Worm (Caenorhabditis elegans) whole organism, L1 larva: ENCODE measurements around the gene T13H5.1.

Experiments
- C04F5.9 ChIP-seq: sonication (generic microtip); optimal IDR thresholded peaks from 2 replicates; lab custom pipeline; 2016; ENCODE audit warnings: missing genetic modification characterization, missing compliant biosample characterization
- C16A3.4 ChIP-seq: fragments of 150-350 bp; optimal IDR thresholded peaks from 2 replicates; lab custom pipeline; 2014; ENCODE audit warnings: missing biosample characterization, missing genetic modification characterization
- C34B4.2 ChIP-seq: sonication (generic microtip); optimal IDR thresholded peaks from 2 replicates; lab custom pipeline; 2017; ENCODE audit warnings: mild to moderate bottlenecking, missing genetic modification characterization, missing compliant biosample characterization
- Y116A8C.19 ChIP-seq: sonication (generic microtip); optimal IDR thresholded peaks from 2 replicates; lab custom pipeline; 2016; ENCODE audit warnings: missing compliant biosample characterization, missing genetic modification characterization, borderline replicate concordance
- aha-1 ChIP-seq: fragments of 150-350 bp; optimal IDR thresholded peaks from 2 replicates; lab custom pipeline; 2014; ENCODE audit warnings: missing biosample characterization, missing genetic modification characterization
- alr-1 ChIP-seq: fragments of 200-800 bp; sonication (Bioruptor generic); optimal IDR thresholded peaks from 2 replicates; lab custom pipeline; 2018; ENCODE audit warnings: borderline replicate concordance, mild to moderate bottlenecking, missing genetic modification characterization, missing compliant biosample characterization
- ama-1 ChIP-seq: fragments of 150-350 bp; optimal IDR thresholded peaks from 2 replicates; lab custom pipeline; 2014
- blmp-1 ChIP-seq: fragments of 150-350 bp; optimal IDR thresholded peaks from 2 replicates; lab custom pipeline; 2014; ENCODE audit warnings: missing biosample characterization, missing genetic modification characterization
- ceh-82 ChIP-seq, 3 experiments: fragments of 150-350 bp in 1 of 3; sonication (generic microtip) in 2 of 3; optimal IDR thresholded peaks; 2 replicates each; lab custom pipeline; 2014 to 2017; ENCODE audit warnings: missing biosample characterization in 3 of 3, missing genetic modification characterization in 3 of 3
- ceh-90 ChIP-seq: sonication (generic microtip); optimal IDR thresholded peaks from 2 replicates; lab custom pipeline; 2016; ENCODE audit warnings: missing genetic modification characterization, missing compliant biosample characterization
- ces-1 ChIP-seq: fragments of 150-350 bp; optimal IDR thresholded peaks from 2 replicates; lab custom pipeline; 2014; ENCODE audit warnings: missing biosample characterization, missing genetic modification reagents, missing genetic modification characterization
- elt-2 ChIP-seq: sonication (generic microtip); optimal IDR thresholded peaks from 2 replicates; lab custom pipeline; 2016; ENCODE audit warnings: missing genetic modification characterization, mild to moderate bottlenecking, inconsistent platforms, missing compliant biosample characterization, missing genetic modification reagents
- elt-3 ChIP-seq, 6 experiments: fragments of 150-350 bp in 1 of 6; sonication (generic microtip); optimal IDR thresholded peaks; 2 replicates each; lab custom pipeline; 2017 to 2018; ENCODE audit warnings: missing biosample characterization in 6 of 6, missing genetic modification characterization in 6 of 6, inconsistent platforms in 1 of 6
- hlh-17 ChIP-seq: fragments of 200-800 bp; sonication (Bioruptor generic); optimal IDR thresholded peaks from 2 replicates; lab custom pipeline; 2018; ENCODE audit warnings: missing genetic modification characterization, mild to moderate bottlenecking, missing compliant biosample characterization, moderate library complexity, borderline replicate concordance
- hlh-4 ChIP-seq: sonication (generic microtip); optimal IDR thresholded peaks from 2 replicates; lab custom pipeline; 2016; ENCODE audit warnings: mild to moderate bottlenecking, missing genetic modification characterization, missing compliant biosample characterization
- hpl-2 ChIP-seq: fragments of 150-350 bp; optimal IDR thresholded peaks from 2 replicates; lab custom pipeline; 2014; ENCODE audit warnings: missing biosample characterization, missing genetic modification reagents, missing genetic modification characterization
- irx-1 ChIP-seq: sonication (generic microtip); optimal IDR thresholded peaks from 2 replicates; lab custom pipeline; 2016; ENCODE audit warnings: missing genetic modification characterization, missing compliant biosample characterization
- isw-1 ChIP-seq: fragments of 200-800 bp; sonication (Bioruptor generic); IDR thresholded peaks from 2 replicates; pipeline ENCODE4 v1.3.6; 2022; ENCODE audit warnings: missing genetic modification characterization, missing compliant biosample characterization
- jun-1 ChIP-seq: fragments of 150-350 bp; optimal IDR thresholded peaks from 2 replicates; lab custom pipeline; 2014; ENCODE audit warnings: missing biosample characterization, missing genetic modification reagents, missing genetic modification characterization
- lin-14 ChIP-seq: fragments of 200-800 bp; sonication (Bioruptor generic); optimal IDR thresholded peaks from 2 replicates; lab custom pipeline; 2018; ENCODE audit warnings: mild to moderate bottlenecking, missing genetic modification characterization, moderate library complexity, missing compliant biosample characterization
- lin-15B ChIP-seq: fragments of 150-350 bp; sonication (generic microtip); optimal IDR thresholded peaks from 3 replicates; lab custom pipeline; 2014; ENCODE audit warnings: missing biosample characterization, missing genetic modification characterization
- lin-35 ChIP-seq, 2 experiments: fragments of 150-350 bp; optimal IDR thresholded peaks; 2 replicates each; lab custom pipeline; 2014; ENCODE audit warnings: missing biosample characterization in 2 of 2, missing genetic modification characterization in 2 of 2, missing genetic modification reagents in 2 of 2
- lin-39 ChIP-seq: fragments of 150-350 bp; optimal IDR thresholded peaks from 2 replicates; lab custom pipeline; 2014; ENCODE audit warnings: missing biosample characterization, missing genetic modification reagents, missing genetic modification characterization
- lir-3 ChIP-seq: sonication (generic microtip); optimal IDR thresholded peaks from 2 replicates; lab custom pipeline; 2016; ENCODE audit warnings: mild to moderate bottlenecking, missing genetic modification characterization, moderate library complexity, missing compliant biosample characterization; ENCODE audit not compliant: poor library complexity
- lsy-2 ChIP-seq, 2 experiments: fragments of 150-350 bp; optimal IDR thresholded peaks; 2 replicates each; lab custom pipeline; 2014; ENCODE audit warnings: missing biosample characterization in 2 of 2, missing genetic modification characterization in 2 of 2
- mab-9 ChIP-seq: fragments of 200-800 bp; sonication (Bioruptor generic); IDR thresholded peaks from 2 replicates; pipeline ENCODE4 v1.3.6; 2022; ENCODE audit warnings: missing genetic modification reagents, missing genetic modification characterization, missing compliant biosample characterization
- mef-2 ChIP-seq: fragments of 150-350 bp; optimal IDR thresholded peaks from 2 replicates; lab custom pipeline; 2014; ENCODE audit warnings: missing biosample characterization, missing genetic modification characterization
- mep-1 ChIP-seq: fragments of 150-350 bp; optimal IDR thresholded peaks from 2 replicates; lab custom pipeline; 2014; ENCODE audit warnings: missing biosample characterization, missing genetic modification characterization
- nhr-11 ChIP-seq: fragments of 150-350 bp; optimal IDR thresholded peaks from 2 replicates; lab custom pipeline; 2014; ENCODE audit warnings: missing biosample characterization, missing genetic modification characterization
- nhr-12 ChIP-seq: sonication (generic microtip); optimal IDR thresholded peaks from 2 replicates; lab custom pipeline; 2017; ENCODE audit warnings: missing biosample characterization, missing genetic modification characterization
- nhr-237 ChIP-seq: fragments of 150-350 bp; optimal IDR thresholded peaks from 2 replicates; lab custom pipeline; 2014; ENCODE audit warnings: missing biosample characterization, missing genetic modification characterization
- nhr-71 ChIP-seq: sonication (generic microtip); optimal IDR thresholded peaks from 2 replicates; lab custom pipeline; 2016; ENCODE audit warnings: mild to moderate bottlenecking, missing genetic modification characterization, moderate library complexity, missing compliant biosample characterization
- nhr-76 ChIP-seq: sonication (generic microtip); optimal IDR thresholded peaks from 2 replicates; lab custom pipeline; 2017; ENCODE audit warnings: missing biosample characterization, missing genetic modification characterization
- nhr-77 ChIP-seq: fragments of 150-350 bp; optimal IDR thresholded peaks from 2 replicates; lab custom pipeline; 2014; ENCODE audit warnings: missing biosample characterization, missing genetic modification characterization
- nhr-85 ChIP-seq: sonication (generic microtip); peaks from one replicate; lab custom pipeline; 2016; ENCODE audit warnings: missing genetic modification characterization, inconsistent platforms, missing compliant biosample characterization
- nhr-90 ChIP-seq: sonication (generic microtip); optimal IDR thresholded peaks from 2 replicates; lab custom pipeline; 2016; ENCODE audit warnings: mild to moderate bottlenecking, missing genetic modification characterization, missing compliant biosample characterization; ENCODE audit not compliant: poor library complexity
- rnt-1 ChIP-seq: sonication (generic microtip); optimal IDR thresholded peaks from 2 replicates; lab custom pipeline; 2016; ENCODE audit warnings: mild to moderate bottlenecking, missing genetic modification characterization, moderate library complexity, missing compliant biosample characterization
- skn-1 ChIP-seq: fragments of 150-350 bp; optimal IDR thresholded peaks from 2 replicates; lab custom pipeline; 2014; ENCODE audit warnings: missing biosample characterization, missing genetic modification characterization
- snpc-4 ChIP-seq: fragments of 150-350 bp; optimal IDR thresholded peaks from 2 replicates; lab custom pipeline; 2014; ENCODE audit warnings: missing biosample characterization, missing genetic modification characterization
- snu-23 ChIP-seq: sonication (generic microtip); optimal IDR thresholded peaks from 2 replicates; lab custom pipeline; 2016; ENCODE audit warnings: missing genetic modification characterization, missing compliant biosample characterization
- sox-4 ChIP-seq: sonication (generic microtip); optimal IDR thresholded peaks from 2 replicates; lab custom pipeline; 2016; ENCODE audit warnings: missing genetic modification characterization, missing compliant biosample characterization
- swsn-7 ChIP-seq: sonication (generic microtip); optimal IDR thresholded peaks from 2 replicates; lab custom pipeline; 2016; ENCODE audit warnings: missing genetic modification characterization, missing compliant biosample characterization
- tlp-1 ChIP-seq: fragments of 150-350 bp; optimal IDR thresholded peaks from 2 replicates; lab custom pipeline; 2014; ENCODE audit warnings: missing biosample characterization, missing genetic modification characterization
- unc-130 ChIP-seq: fragments of 150-350 bp; optimal IDR thresholded peaks from 2 replicates; lab custom pipeline; 2017; ENCODE audit warnings: missing biosample characterization, missing genetic modification characterization, inconsistent platforms
- unc-62 ChIP-seq: fragments of 150-350 bp; optimal IDR thresholded peaks from 2 replicates; lab custom pipeline; 2014; ENCODE audit warnings: missing biosample characterization, missing genetic modification reagents, missing genetic modification characterization
- unc-86 ChIP-seq: sonication (generic microtip); optimal IDR thresholded peaks from 2 replicates; lab custom pipeline; 2016; ENCODE audit warnings: missing genetic modification characterization, missing compliant biosample characterization
- unc-98 ChIP-seq: fragments of 200-800 bp; sonication (Bioruptor generic); IDR thresholded peaks from 2 replicates; pipeline ENCODE4 v1.3.6; 2022; ENCODE audit warnings: missing genetic modification characterization, missing compliant biosample characterization
- vab-15 ChIP-seq: sonication (generic microtip); optimal IDR thresholded peaks from 2 replicates; lab custom pipeline; 2017; ENCODE audit warnings: missing genotype, mild to moderate bottlenecking, missing genetic modification characterization, missing compliant biosample characterization
- xbp-1 ChIP-seq: sonication (generic microtip); optimal IDR thresholded peaks from 2 replicates; lab custom pipeline; 2016; ENCODE audit warnings: missing genetic modification characterization, missing compliant biosample characterization
- zag-1 ChIP-seq: fragments of 150-350 bp; optimal IDR thresholded peaks from 2 replicates; lab custom pipeline; 2014; ENCODE audit warnings: missing biosample characterization, missing genetic modification characterization
- zip-4 ChIP-seq: fragments of 200-800 bp; sonication (Bioruptor generic); optimal IDR thresholded peaks from 2 replicates; lab custom pipeline; 2018; ENCODE audit warnings: mild to moderate bottlenecking, missing genetic modification characterization, moderate library complexity, missing compliant biosample characterization
- ztf-11 ChIP-seq, 2 experiments: sonication (generic microtip); optimal IDR thresholded peaks; 2 replicates each; lab custom pipeline; 2016 to 2017; ENCODE audit warnings: missing genetic modification characterization in 2 of 2, missing biosample characterization in 1 of 2, missing compliant biosample characterization in 1 of 2
- ztf-4 ChIP-seq: fragments of 150-350 bp; optimal IDR thresholded peaks from 2 replicates; lab custom pipeline; 2014; ENCODE audit warnings: missing biosample characterization, missing genetic modification characterization

T13H5.1 gene

ce11 chrII:8525133-8525736 lies 16.4 kb upstream of the T13H5.1 start, which contains the start of the genes prp-9 and mrps-18B:
Gene prp-9, minus strand, starts transcription at chrII:8525396.
Gene mrps-18B, plus strand, starts transcription at chrII:8525681.
- TF ChIP-seq mef-2 (tag; lab: Kevin White, UChicago) (no peak), tlp-1 (no peak), xbp-1 (tag; lab: Kevin White, UChicago) (peak; percentile 34), nhr-12 (tag; lab: Kevin White, UChicago) (no peak), nhr-85 (no peak), unc-130 (tag; lab: Kevin White, UChicago) (peak; percentile 75), nhr-90 (tag; lab: Kevin White, UChicago) (peak; percentile 3), vab-15 (no peak), lin-35 (GFP tag; optimal IDR thresholded peaks at IDR 0.05; lab: Kevin White, UChicago) (peak in 1 of 2 experiments; percentile 46), alr-1 (no peak), rnt-1 (tag; lab: Kevin White, UChicago) (peak; percentile 4), ztf-4 (tag; lab: Kevin White, UChicago) (no peak), hlh-4 (tag; lab: Kevin White, UChicago) (no peak), nhr-237 (tag; lab: Kevin White, UChicago) (no peak), hlh-17 (GFP tag; lab: Kevin White, UChicago) (no peak), ceh-90 (tag; lab: Kevin White, UChicago) (no peak), skn-1 (tag; lab: Kevin White, UChicago) (peak; percentile 6), nhr-77 (tag; lab: Kevin White, UChicago) (no peak), ztf-11 (tag; optimal IDR thresholded peaks at IDR 0.05; lab: Kevin White, UChicago) (no peak), Y116A8C.19 (tag; lab: Kevin White, UChicago) (no peak), unc-62 (GFP tag; lab: Kevin White, UChicago) (no peak), elt-2 (no peak), zip-4 (GFP tag; lab: Kevin White, UChicago) (no peak), unc-86 (tag; lab: Kevin White, UChicago) (no peak), lir-3 (tag; lab: Kevin White, UChicago) (peak; percentile 23), lin-15B (tag; lab: Kevin White, UChicago) (no peak), C16A3.4 (tag; lab: Kevin White, UChicago) (peak; percentile 53), swsn-7 (peak; percentile 41), nhr-76 (no peak), lin-39 (tag; lab: Kevin White, UChicago) (no peak), ceh-82 (tag; optimal IDR thresholded peaks at IDR 0.05; lab: Kevin White, UChicago) (peak in 2 of 3 experiments; percentile 27 to 32), C34B4.2 (no peak), lsy-2 (tag; optimal IDR thresholded peaks at IDR 0.05; lab: Kevin White, UChicago) (peak; percentile 65 to 73), jun-1 (tag; lab: Kevin White, UChicago) (no peak), snpc-4 (tag; lab: Kevin White, UChicago) (no peak), ama-1 (lab: Kevin White, UChicago) (no peak), nhr-11 (no peak), hpl-2 (GFP tag; lab: Kevin White, UChicago) (no peak), mab-9 (GFP tag; lab: Robert Waterston, UW) (no peak), irx-1 (tag; lab: Kevin White, UChicago) (no peak), lin-14 (GFP tag; lab: Kevin White, UChicago) (peak; percentile 47), unc-98 (GFP tag; lab: Robert Waterston, UW) (no peak), isw-1 (no peak), snu-23 (GFP tag; lab: Kevin White, UChicago) (peak; percentile 60), mep-1 (peak; percentile 87), zag-1 (tag; lab: Kevin White, UChicago) (no peak), aha-1 (tag; lab: Kevin White, UChicago) (no peak), ces-1 (no peak), sox-4 (tag; lab: Kevin White, UChicago) (no peak), nhr-71 (tag; lab: Kevin White, UChicago) (peak; percentile 34), elt-3 (tag; optimal IDR thresholded peaks at IDR 0.05; lab: Kevin White, UChicago) (peak in 1 of 6 experiments; percentile 10), blmp-1 (tag; lab: Kevin White, UChicago) (peak; percentile 63), C04F5.9 (tag; lab: Kevin White, UChicago) (no peak)
